Worm (Caenorhabditis elegans) whole organism, mixed stage, embryonic: ENCODE results near the gene T19D2.13.

Source experiments
- mab-5 ChIP-seq: fragments of 150-350 bp; optimal IDR thresholded peaks from 2 replicates; lab custom pipeline; 2014; ENCODE audit warnings: missing biosample characterization, missing genetic modification characterization
- nhr-237 ChIP-seq: fragments of 150-350 bp; optimal IDR thresholded peaks from 2 replicates; lab custom pipeline; 2014; ENCODE audit warnings: missing biosample characterization, missing genetic modification characterization
- nhr-76 ChIP-seq: sonication (generic microtip); optimal IDR thresholded peaks from 2 replicates; lab custom pipeline; 2017; ENCODE audit warnings: missing biosample characterization, missing genetic modification characterization
- pha-4 ChIP-seq: fragments of 150-350 bp; optimal IDR thresholded peaks from 2 replicates; lab custom pipeline; 2018; ENCODE audit warnings: missing biosample characterization, missing genetic modification reagents, missing genetic modification characterization
- unc-39 ChIP-seq: fragments of 150-350 bp; optimal IDR thresholded peaks from 2 replicates; lab custom pipeline; 2014; ENCODE audit warnings: missing biosample characterization, missing genetic modification characterization
- unc-62 ChIP-seq: fragments of 150-350 bp; optimal IDR thresholded peaks from 2 replicates; lab custom pipeline; 2014; ENCODE audit warnings: missing biosample characterization, missing genetic modification reagents, missing genetic modification characterization

DNA sequence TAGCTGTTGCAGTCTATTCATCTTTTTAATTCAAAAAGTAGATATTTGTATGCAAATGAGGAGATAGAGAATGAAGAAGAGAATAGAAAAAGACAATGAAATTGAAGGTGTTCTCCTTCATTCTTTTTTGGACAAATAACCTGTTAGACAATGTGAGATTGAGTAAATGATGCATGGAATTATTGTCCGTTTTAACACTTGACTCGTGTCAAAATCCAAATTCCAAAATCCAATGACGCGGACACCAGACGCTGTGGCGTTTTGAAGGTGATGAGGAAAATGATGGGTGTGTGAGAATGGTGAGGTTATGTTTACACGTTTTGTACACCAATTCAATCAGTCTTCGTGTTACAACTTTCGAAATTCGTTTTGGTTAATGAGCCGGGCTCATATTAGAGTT lies 37.0 kb upstream of the T19D2.13 start:
- TF ChIP-seq pha-4: no peak
- TF ChIP-seq nhr-76: no peak
- TF ChIP-seq nhr-237 (tag; lab: Kevin White, UChicago): no peak
- no peak for TF ChIP-seq unc-62 (GFP tag; lab: Kevin White, UChicago)
- TF ChIP-seq mab-5 (tag; lab: Kevin White, UChicago): no peak
- TF ChIP-seq unc-39 (tag; lab: Kevin White, UChicago): no peak
